Fruit fly (Drosophila melanogaster): ENCODE results near the gene kmg.

Gene kmg

DNA sequence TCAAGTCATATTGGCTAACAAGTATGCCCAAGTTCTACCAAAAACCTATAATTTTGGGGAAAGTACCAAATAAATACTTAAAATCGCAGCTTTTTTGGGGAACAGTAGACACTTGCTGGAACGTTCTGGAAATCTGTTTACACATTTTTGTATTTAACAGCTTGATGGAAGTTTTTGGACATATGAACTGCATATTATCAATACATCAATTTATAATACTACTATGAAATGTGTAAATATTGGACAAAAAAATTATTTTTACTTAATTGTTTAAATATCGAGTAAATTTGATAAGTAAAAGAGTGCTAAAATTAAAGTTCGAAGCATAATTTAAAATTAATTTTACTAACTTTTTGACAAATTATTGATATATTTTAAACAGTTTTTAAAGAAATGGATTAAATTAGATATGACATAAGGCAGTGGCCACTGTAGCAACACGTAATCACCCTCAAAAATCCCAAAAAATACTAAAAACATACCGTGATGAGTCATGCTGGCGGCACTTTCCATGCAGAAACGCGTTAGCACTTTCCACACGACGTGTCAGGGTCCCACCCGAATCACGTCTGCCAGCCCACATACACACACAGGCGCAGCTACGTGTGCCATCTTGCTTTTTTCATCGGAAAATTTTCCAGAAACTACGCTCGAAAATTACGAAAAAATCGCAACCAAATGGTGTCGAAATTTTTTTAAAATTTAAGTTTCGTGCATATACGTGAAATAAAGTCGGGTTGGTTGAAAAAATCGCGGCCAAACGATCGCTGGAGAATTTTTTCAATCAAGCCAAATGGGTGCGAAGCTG is 4.9 kb downstream of the kmg start, which contains the start of gene Sirt1 (continued):
- TF ChIP-seq Hr51 (GFP tag; optimal IDR thresholded peaks at IDR 0.05) (peak; percentile 7 to 89), CG15011 (GFP tag; optimal IDR thresholded peaks at IDR 0.05) (peak; percentile 84), CG2889 (GFP tag; IDR thresholded peaks at IDR 0.05) (peak; percentile 54; the same call in 1 of the 3 replicates), gsb (GFP tag; IDR thresholded peaks at IDR 0.05) (peak; percentile 52; the same call in 1 of the 2 replicates), br (optimal IDR thresholded peaks at IDR 0.05) (no peak), Xbp1 (GFP tag; optimal IDR thresholded peaks at IDR 0.05) (peak; percentile 92), aop (GFP tag; IDR thresholded peaks at IDR 0.05) (no peak), trem (tag; optimal IDR thresholded peaks at IDR 0.05) (peak; percentile 61), crc (GFP tag; optimal IDR thresholded peaks at IDR 0.05) (no peak), scrt (GFP tag; optimal IDR thresholded peaks at IDR 0.05) (peak; percentile 41), HHEX (GFP tag; optimal IDR thresholded peaks at IDR 0.05) (peak; percentile 82), D19B (GFP tag; optimal IDR thresholded peaks at IDR 0.05) (peak; percentile 75), H2.0 (GFP tag; IDR thresholded peaks at IDR 0.05) (peak; percentile 68), CG6791 (GFP tag; IDR thresholded peaks at IDR 0.05; ENCODE audit: partially characterized antibody) (0 out of 3 replicates have a peak, but pooled peaks have one; percentile 26), dysf (GFP tag; IDR thresholded peaks at IDR 0.05) (peak; percentile 90), usp (GFP tag; optimal IDR thresholded peaks at IDR 0.05) (no peak), CG30020 (tag; optimal IDR thresholded peaks at IDR 0.05) (peak; percentile 78), tna (GFP tag; IDR thresholded peaks at IDR 0.05; ENCODE audit: partially characterized antibody) (no peak), Bdp1 (GFP tag; optimal IDR thresholded peaks at IDR 0.05) (peak; percentile 19), CG30403 (GFP tag; optimal IDR thresholded peaks at IDR 0.05) (peak; percentile 96), HmgD (GFP tag; optimal IDR thresholded peaks at IDR 0.05) (no peak), Trl (optimal IDR thresholded peaks at IDR 0.05) (no peak), Trl (GFP tag; optimal IDR thresholded peaks at IDR 0.05) (peak; percentile 14), ind (GFP tag; optimal IDR thresholded peaks at IDR 0.05) (peak; percentile 90), Ptx1 (GFP tag; IDR thresholded peaks at IDR 0.05) (peak; percentile 89), CG10565 (GFP tag; optimal IDR thresholded peaks at IDR 0.05) (no peak), ERR (GFP tag; optimal IDR thresholded peaks at IDR 0.05) (no peak), CG7745 (tag; optimal IDR thresholded peaks at IDR 0.05) (no peak), mirr (GFP tag; optimal IDR thresholded peaks at IDR 0.05) (no peak), CG9609 (GFP tag; optimal IDR thresholded peaks at IDR 0.05) (peak; percentile 39), hth (optimal IDR thresholded peaks at IDR 0.05) (no peak), CG12942 (GFP tag; optimal IDR thresholded peaks at IDR 0.05) (peak; percentile 83), CG9437 (GFP tag; optimal IDR thresholded peaks at IDR 0.05) (peak; percentile 94), jumu (GFP tag; optimal IDR thresholded peaks at IDR 0.05) (peak; percentile 22), caup (GFP tag; optimal IDR thresholded peaks at IDR 0.05; ENCODE audit: severe bottlenecking) (peak; percentile 68), CG33213 (GFP tag; optimal IDR thresholded peaks at IDR 0.05) (no peak), CG6689 (GFP tag; IDR thresholded peaks at IDR 0.05) (peak; percentile 92), CG9817 (tag; optimal IDR thresholded peaks at IDR 0.05) (peak; percentile 84), Rx (GFP tag; IDR thresholded peaks at IDR 0.05) (peak; percentile 24; the same call in 1 of the 2 replicates), CG15269 (tag; optimal IDR thresholded peaks at IDR 0.05) (peak; percentile 90), CG4854 (GFP tag; optimal IDR thresholded peaks at IDR 0.05) (peak; percentile 18), Hr78 (GFP tag; optimal IDR thresholded peaks at IDR 0.05) (no peak), pum (GFP tag; optimal IDR thresholded peaks at IDR 0.05) (peak; percentile 66), CG6683 (GFP tag; optimal IDR thresholded peaks at IDR 0.05) (peak; percentile 24), CG12071 (GFP tag; optimal IDR thresholded peaks at IDR 0.05) (no peak), Hmr (GFP tag; optimal IDR thresholded peaks at IDR 0.05) (peak; percentile 86), fu2 (GFP tag; optimal IDR thresholded peaks at IDR 0.05) (peak; percentile 57), CG11504 (tag; optimal IDR thresholded peaks at IDR 0.05) (peak; percentile 91), Antp (GFP tag; optimal IDR thresholded peaks at IDR 0.05) (peak; percentile 31), org-1 (GFP tag; optimal IDR thresholded peaks at IDR 0.05) (peak; percentile 72)

Data from whole organism, embryonic.